Fruit fly (Drosophila melanogaster): ENCODE results near the gene HLH3B.

Gene HLH3B

DNA sequence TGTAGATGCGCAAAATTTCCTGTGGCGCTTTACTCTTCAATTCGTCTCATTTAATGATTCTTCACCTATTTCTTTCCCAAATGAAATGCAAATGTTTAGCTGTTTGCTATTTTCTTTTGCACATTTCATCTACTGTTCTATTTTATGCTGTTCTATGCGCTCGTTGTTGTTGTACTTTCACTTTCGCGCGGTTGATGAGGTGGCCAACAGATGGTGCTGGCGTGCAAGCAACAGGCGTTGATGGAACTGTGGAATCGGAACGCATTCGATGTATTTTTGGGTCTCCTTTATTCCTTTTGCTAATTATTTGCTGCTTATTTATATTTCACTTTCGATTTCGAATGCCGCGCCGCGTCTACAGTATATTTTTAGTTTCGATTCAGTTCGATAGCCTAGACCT is 25.5 kb downstream of the HLH3B start:
- TF ChIP-seq CTCF (GFP tag; optimal IDR thresholded peaks at IDR 0.05) (peak; percentile 88), Dad (GFP tag; optimal IDR thresholded peaks at IDR 0.05) (no peak), CG4360 (GFP tag; IDR thresholded peaks at IDR 0.05) (peak; percentile 65), scrt (GFP tag; optimal IDR thresholded peaks at IDR 0.05) (peak; percentile 12), pfk (GFP tag; optimal IDR thresholded peaks at IDR 0.05) (peak; percentile 78), Ets65A (GFP tag) (peak; percentile 47), Med (GFP tag) (no peak), Blimp-1 (GFP tag; optimal IDR thresholded peaks at IDR 0.05) (peak; percentile 83)

- no peak for TF ChIP-seq CG17361 (GFP tag; IDR thresholded peaks at IDR 0.05)
- no peak for TF ChIP-seq ap (GFP tag; IDR thresholded peaks at IDR 0.05)
- no peak for TF ChIP-seq CG17186 (GFP tag; optimal IDR thresholded peaks at IDR 0.05)
- no peak for TF ChIP-seq CoRest (tag; optimal IDR thresholded peaks at IDR 0.05)
- TF ChIP-seq grn (GFP tag; optimal IDR thresholded peaks at IDR 0.05) = peak; percentile 69
- peak; percentile 31 for TF ChIP-seq gem (tag; optimal IDR thresholded peaks at IDR 0.05)
- no peak for TF ChIP-seq CG16779 (GFP tag; IDR thresholded peaks at IDR 0.05)
- peak; percentile 33 for TF ChIP-seq exex (tag; optimal IDR thresholded peaks at IDR 0.05)
- TF ChIP-seq CrebB (tag; optimal IDR thresholded peaks at IDR 0.05) = no peak
- peak; percentile 35 for TF ChIP-seq lab (GFP tag; optimal IDR thresholded peaks at IDR 0.05)
Observed at dm6 chrX:2655479-2655878, 26.0 kb downstream of the HLH3B start.

dm6 chrX:2653533-2654296 is 27.8 kb downstream of the HLH3B start:
- TF ChIP-seq HLH4C (GFP tag; IDR thresholded peaks at IDR 0.05; ENCODE audit: partially characterized antibody) (no peak), CG10543 (GFP tag; optimal IDR thresholded peaks at IDR 0.05) (peak; percentile 16), Hr51 (GFP tag; optimal IDR thresholded peaks at IDR 0.05) (no peak), CG12299 (tag; optimal IDR thresholded peaks at IDR 0.05) (peak; percentile 12), Nf-YA (GFP tag; IDR thresholded peaks at IDR 0.05) (no peak), jing (GFP tag; optimal IDR thresholded peaks at IDR 0.05) (no peak), Fer2 (tag; optimal IDR thresholded peaks at IDR 0.05) (no peak), CG12219 (GFP tag; optimal IDR thresholded peaks at IDR 0.05) (peak; percentile 24), Antp (GFP tag; optimal IDR thresholded peaks at IDR 0.05) (no peak), Lim3 (GFP tag; IDR thresholded peaks at IDR 0.05) (no peak), Spps (tag; optimal IDR thresholded peaks at IDR 0.05) (no peak), tgo (GFP tag; IDR thresholded peaks at IDR 0.05) (no peak), Mad (GFP tag; optimal IDR thresholded peaks at IDR 0.05) (no peak), slbo (GFP tag; IDR thresholded peaks at IDR 0.05) (no peak), BtbVII (GFP tag; optimal IDR thresholded peaks at IDR 0.05) (peak; percentile 32), ind (GFP tag; optimal IDR thresholded peaks at IDR 0.05) (no peak), aop (GFP tag; IDR thresholded peaks at IDR 0.05) (no peak), crol (GFP tag; IDR thresholded peaks at IDR 0.05) (no peak), her (GFP tag; optimal IDR thresholded peaks at IDR 0.05) (no peak), chm (GFP tag; IDR thresholded peaks at IDR 0.05) (no peak), cas (GFP tag; IDR thresholded peaks at IDR 0.05) (no peak), p53 (GFP tag; optimal IDR thresholded peaks at IDR 0.05) (no peak), sima (GFP tag; optimal IDR thresholded peaks at IDR 0.05) (no peak), esg (GFP tag; conservative IDR thresholded peaks at IDR 0.05) (no peak), Sry-δ (GFP tag; optimal IDR thresholded peaks at IDR 0.05) (no peak), amos (GFP tag; IDR thresholded peaks at IDR 0.05; ENCODE audit: partially characterized antibody) (no peak), NFAT (GFP tag; IDR thresholded peaks at IDR 0.05) (no peak), Rx (GFP tag; IDR thresholded peaks at IDR 0.05) (no peak), CG2199 (GFP tag; IDR thresholded peaks at IDR 0.05) (no peak), dimm (GFP tag; IDR thresholded peaks at IDR 0.05) (no peak), az2 (GFP tag; optimal IDR thresholded peaks at IDR 0.05) (no peak), dpn (GFP tag; optimal IDR thresholded peaks at IDR 0.05) (no peak)
